Worm (Caenorhabditis elegans): Measurements from ENCODE around the gene R11G10.3.

- TF ChIP-seq tbx-2 (tag; optimal IDR thresholded peaks at IDR 0.05), result no peak
- no peak for TF ChIP-seq pros-1 (tag; optimal IDR thresholded peaks at IDR 0.05)
- TF ChIP-seq elt-2 (tag; optimal IDR thresholded peaks at IDR 0.05), result no peak
- no peak for TF ChIP-seq ama-1 (optimal IDR thresholded peaks at IDR 0.05)
- TF ChIP-seq nfya-1 (tag; optimal IDR thresholded peaks at IDR 0.05), result no peak
- no peak for TF ChIP-seq ceh-19 (GFP tag; optimal IDR thresholded peaks at IDR 0.05)
- no peak for TF ChIP-seq pha-4 (tag; optimal IDR thresholded peaks at IDR 0.05)
- no peak for TF ChIP-seq unc-3 (GFP tag; conservative IDR thresholded peaks at IDR 0.05)
- no peak for TF ChIP-seq unc-3 (tag; optimal IDR thresholded peaks at IDR 0.05)
- no peak for TF ChIP-seq F13H6.1 (tag; optimal IDR thresholded peaks at IDR 0.05)
- no peak for TF ChIP-seq ceh-14 (tag; optimal IDR thresholded peaks at IDR 0.05)
These were observed 42.5 kb downstream of the R11G10.3 start, which contains the start of gene slrp-1 for ce11 chrV:13565781-13566180.

All from whole organism, late embryonic.